Fruit fly (Drosophila melanogaster) whole organism, embryonic: ENCODE data around the gene CG42404.

Experiments used
- Atf3 ChIP-seq: fragments of 200-800 bp; sonication (Bioruptor generic); optimal IDR thresholded peaks from 3 replicates; lab custom pipeline; 2016; ENCODE audit warnings: missing biosample characterization, missing genetic modification characterization
- Bgb ChIP-seq: fragments of 200-800 bp; sonication (Bioruptor generic); IDR thresholded peaks from 2 replicates; pipeline ENCODE4 v1.3.6; 2022; ENCODE audit warnings: missing biosample characterization, missing genetic modification characterization; ENCODE audit not compliant: partially characterized antibody
- CG10321 ChIP-seq: fragments of 200-800 bp; sonication (Bioruptor generic); IDR thresholded peaks from 2 replicates; pipeline ENCODE4 v1.3.6; 2022; ENCODE audit warnings: missing biosample characterization, missing genetic modification characterization
- CG10366 ChIP-seq: fragments of 200-800 bp; sonication (Bioruptor generic); IDR thresholded peaks from 2 replicates; pipeline ENCODE4 v1.3.6; 2022; ENCODE audit warnings: missing biosample characterization, missing genetic modification characterization
- CG10462 ChIP-seq: fragments of 200-800 bp; sonication (Bioruptor generic); optimal IDR thresholded peaks from 2 replicates; lab custom pipeline; 2016; ENCODE audit warnings: missing biosample characterization, missing genetic modification characterization
- CG11085 ChIP-seq: fragments of 200-800 bp; sonication (Bioruptor generic); IDR thresholded peaks from 2 replicates; pipeline ENCODE4 v1.3.6; 2022; ENCODE audit warnings: missing biosample characterization, missing genetic modification characterization
- CG1233 ChIP-seq: fragments of 200-800 bp; sonication (Bioruptor generic); optimal IDR thresholded peaks from 4 replicates; lab custom pipeline; 2018; ENCODE audit warnings: missing biosample characterization, mild to moderate bottlenecking, missing genetic modification characterization
- CG12769 ChIP-seq: fragments of 200-800 bp; sonication (Bioruptor generic); optimal IDR thresholded peaks from 2 replicates; lab custom pipeline; 2019; ENCODE audit warnings: missing biosample characterization, mild to moderate bottlenecking, missing genetic modification characterization, moderate library complexity
- CG13624 ChIP-seq: fragments of 200-800 bp; sonication (Bioruptor generic); optimal IDR thresholded peaks from 2 replicates; lab custom pipeline; 2016; ENCODE audit warnings: missing biosample characterization, missing genetic modification characterization
- CG17328 ChIP-seq: fragments of 200-800 bp; sonication (Bioruptor generic); IDR thresholded peaks from 2 replicates; pipeline ENCODE4 v1.3.6; 2022; ENCODE audit warnings: missing biosample characterization, missing genetic modification characterization
- CG17385 ChIP-seq: fragments of 200-800 bp; sonication (Bioruptor generic); optimal IDR thresholded peaks from 3 replicates; lab custom pipeline; 2018; ENCODE audit warnings: missing biosample characterization, mild to moderate bottlenecking, missing genetic modification characterization
- CG2120 ChIP-seq: fragments of 200-800 bp; sonication (Bioruptor generic); optimal IDR thresholded peaks from 3 replicates; lab custom pipeline; 2016; ENCODE audit warnings: missing biosample characterization, missing genetic modification characterization
- CG2129 ChIP-seq: fragments of 200-800 bp; sonication (Bioruptor generic); IDR thresholded peaks from 2 replicates; pipeline ENCODE4 v1.3.6; 2022; ENCODE audit warnings: missing biosample characterization, missing genetic modification characterization; ENCODE audit not compliant: partially characterized antibody
- CG30020 ChIP-seq: fragments of 200-800 bp; optimal IDR thresholded peaks from 2 replicates; lab custom pipeline; 2019; ENCODE audit warnings: missing biosample characterization, mild to moderate bottlenecking, missing genetic modification characterization, moderate library complexity
- CG42726 ChIP-seq: fragments of 200-800 bp; sonication (Bioruptor generic); IDR thresholded peaks from 2 replicates; pipeline ENCODE4 v1.3.6; 2022; ENCODE audit warnings: missing biosample characterization, missing genetic modification characterization; ENCODE audit not compliant: partially characterized antibody
- CG43689 ChIP-seq: fragments of 200-800 bp; sonication (Bioruptor generic); IDR thresholded peaks from 2 replicates; pipeline ENCODE4 v1.3.6; 2022; ENCODE audit warnings: missing biosample characterization, missing genetic modification characterization
- CG4730 ChIP-seq: fragments of 200-800 bp; sonication (Bioruptor generic); IDR thresholded peaks from 2 replicates; pipeline ENCODE4 v1.3.6; 2022; ENCODE audit warnings: missing biosample characterization, missing genetic modification characterization
- CG7786 ChIP-seq: fragments of 200-800 bp; sonication (Bioruptor generic); optimal IDR thresholded peaks from 2 replicates; lab custom pipeline; 2016; ENCODE audit warnings: missing biosample characterization, missing genetic modification characterization
- CG8478 ChIP-seq: fragments of >200 bp; optimal IDR thresholded peaks from 2 replicates; lab custom pipeline; 2018
- CrebB ChIP-seq: fragments of 200-800 bp; sonication (Bioruptor generic); optimal IDR thresholded peaks from 3 replicates; lab custom pipeline; 2018; ENCODE audit warnings: missing biosample characterization, mild to moderate bottlenecking, missing genetic modification characterization
- Dad ChIP-seq: fragments of 200-800 bp; sonication (Bioruptor generic); optimal IDR thresholded peaks from 3 replicates; lab custom pipeline; 2016; ENCODE audit warnings: missing biosample characterization, missing genetic modification characterization
- E2f1 ChIP-seq: fragments of 200-800 bp; sonication (Bioruptor generic); IDR thresholded peaks from 2 replicates; pipeline ENCODE4 v1.3.6; 2022; ENCODE audit warnings: missing biosample characterization, missing genetic modification characterization
- HLH54F ChIP-seq: fragments of 200-800 bp; sonication (Bioruptor generic); optimal IDR thresholded peaks from 3 replicates; lab custom pipeline; 2016; ENCODE audit warnings: missing biosample characterization, missing genetic modification characterization
- Hmr ChIP-seq: fragments of 200-800 bp; sonication (Bioruptor generic); optimal IDR thresholded peaks from 3 replicates; lab custom pipeline; 2017; ENCODE audit warnings: mild to moderate bottlenecking, missing biosample characterization, missing genetic modification reagents, missing genetic modification characterization
- Kr ChIP-seq: fragments of 200-800 bp; sonication (Bioruptor generic); optimal IDR thresholded peaks from 2 replicates; lab custom pipeline; 2017; ENCODE audit warnings: missing biosample characterization, mild to moderate bottlenecking, missing genetic modification characterization
- Lpt ChIP-seq: fragments of >200 bp; optimal IDR thresholded peaks from 2 replicates; lab custom pipeline; 2018; ENCODE audit warnings: missing biosample characterization, missing genetic modification characterization
- Max ChIP-seq: fragments of 200-800 bp; sonication (Bioruptor generic); optimal IDR thresholded peaks from 2 replicates; lab custom pipeline; 2016; ENCODE audit warnings: missing biosample characterization, mild to moderate bottlenecking, missing genetic modification characterization
- Nf-YA ChIP-seq: fragments of 200-800 bp; sonication (Bioruptor generic); IDR thresholded peaks from 2 replicates; pipeline ENCODE4 v1.3.6; 2022; ENCODE audit warnings: missing biosample characterization, missing genetic modification characterization
- Nf-YC ChIP-seq: fragments of 200-800 bp; optimal IDR thresholded peaks from 3 replicates; lab custom pipeline; 2019; ENCODE audit warnings: missing biosample characterization, mild to moderate bottlenecking, missing genetic modification characterization, moderate library complexity
- NfI ChIP-seq: fragments of 200-800 bp; sonication (Bioruptor generic); optimal IDR thresholded peaks from 3 replicates; lab custom pipeline; 2018; ENCODE audit warnings: missing biosample characterization, mild to moderate bottlenecking, missing genetic modification characterization, moderate library complexity
- PHDP ChIP-seq: fragments of 200-800 bp; sonication (Bioruptor generic); optimal IDR thresholded peaks from 3 replicates; lab custom pipeline; 2018; ENCODE audit warnings: missing biosample characterization, mild to moderate bottlenecking, missing genetic modification characterization, moderate library complexity
- Pdp1 ChIP-seq, 2 experiments: fragments of 200-800 bp; sonication (Bioruptor generic); optimal IDR thresholded peaks; 3 replicates each; lab custom pipeline; 2016; ENCODE audit warnings: missing biosample characterization in 2 of 2, missing genetic modification characterization in 2 of 2, mild to moderate bottlenecking in 1 of 2, moderate library complexity in 1 of 2
- Poxn ChIP-seq: fragments of 200-800 bp; sonication (Bioruptor generic); IDR thresholded peaks from 2 replicates; pipeline ENCODE4 v1.3.6; 2022; ENCODE audit warnings: missing biosample characterization, missing genetic modification characterization
- Ssrp ChIP-seq: fragments of 200-800 bp; sonication (Bioruptor generic); optimal IDR thresholded peaks from 2 replicates; lab custom pipeline; 2018; ENCODE audit warnings: missing biosample characterization, mild to moderate bottlenecking, missing genetic modification characterization, moderate library complexity
- Usf ChIP-seq: fragments of 200-800 bp; sonication (Bioruptor generic); optimal IDR thresholded peaks from 2 replicates; lab custom pipeline; 2017; ENCODE audit warnings: missing genotype, missing biosample characterization, missing genetic modification characterization
- abd-A ChIP-seq: fragments of 200-800 bp; sonication (Bioruptor generic); optimal IDR thresholded peaks from 3 replicates; lab custom pipeline; 2019; ENCODE audit warnings: missing biosample characterization, mild to moderate bottlenecking, missing genetic modification characterization, moderate library complexity
- ara ChIP-seq: fragments of 200-800 bp; sonication (Bioruptor generic); IDR thresholded peaks from 2 replicates; pipeline ENCODE4 v1.3.6; 2022; ENCODE audit warnings: missing biosample characterization, missing genetic modification characterization
- ase ChIP-seq: fragments of 200-800 bp; sonication (Bioruptor generic); IDR thresholded peaks from 3 replicates; pipeline ENCODE4 v1.3.6; 2022; ENCODE audit warnings: missing biosample characterization, missing genetic modification characterization
- cato ChIP-seq: fragments of 200-800 bp; sonication (Bioruptor generic); optimal IDR thresholded peaks from 2 replicates; lab custom pipeline; 2016; ENCODE audit warnings: missing biosample characterization, missing genetic modification characterization, borderline replicate concordance
- chinmo ChIP-seq: fragments of 200-800 bp; sonication (Bioruptor generic); IDR thresholded peaks from 4 replicates; pipeline ENCODE4 v1.3.6; 2022; ENCODE audit warnings: missing biosample characterization, missing genetic modification characterization; ENCODE audit not compliant: partially characterized antibody
- chm ChIP-seq: fragments of 200-800 bp; sonication (Bioruptor generic); IDR thresholded peaks from 2 replicates; pipeline ENCODE4 v1.3.6; 2022; ENCODE audit warnings: missing biosample characterization, missing genetic modification characterization
- fru ChIP-seq: fragments of >200 bp; optimal IDR thresholded peaks from 2 replicates; lab custom pipeline; 2017
- gem ChIP-seq: fragments of 200-800 bp; sonication (Bioruptor generic); optimal IDR thresholded peaks from 2 replicates; lab custom pipeline; 2019; ENCODE audit warnings: missing biosample characterization, mild to moderate bottlenecking, missing genetic modification characterization, moderate library complexity
- ind ChIP-seq: fragments of 200-800 bp; sonication (Bioruptor generic); optimal IDR thresholded peaks from 3 replicates; lab custom pipeline; 2016; ENCODE audit warnings: missing biosample characterization, missing genetic modification characterization
- salm ChIP-seq: fragments of 200-800 bp; sonication (Bioruptor generic); optimal IDR thresholded peaks from 2 replicates; lab custom pipeline; 2018; ENCODE audit warnings: missing biosample characterization, mild to moderate bottlenecking, missing genetic modification characterization
- sc ChIP-seq, 3 experiments: fragments of >200 bp in 2 of 3; fragments of 200-800 bp in 1 of 3; sonication (Bioruptor generic) in 1 of 3; optimal IDR thresholded peaks; 2 replicates in 2 of 3; 3 replicates in 1 of 3; lab custom pipeline; 2017; ENCODE audit warnings: mild to moderate bottlenecking in 1 of 3, missing biosample characterization in 1 of 3, missing genetic modification characterization in 1 of 3, missing genetic modification reagents in 1 of 3
- sens ChIP-seq: fragments of 200-800 bp; sonication (Bioruptor generic); peaks from one replicate; lab custom pipeline; 2016; ENCODE audit warnings: missing biosample characterization, missing genetic modification characterization
- ssp ChIP-seq: fragments of 200-800 bp; sonication (Bioruptor generic); IDR thresholded peaks from 2 replicates; pipeline ENCODE4 v1.3.6; 2022; ENCODE audit warnings: missing biosample characterization, missing genetic modification characterization
- unc-4 ChIP-seq: fragments of 200-800 bp; sonication (Bioruptor generic); IDR thresholded peaks from 2 replicates; pipeline ENCODE4 v1.3.6; 2022; ENCODE audit warnings: missing biosample characterization, missing genetic modification characterization; ENCODE audit not compliant: partially characterized antibody
- vfl ChIP-seq: fragments of 200-800 bp; sonication (Bioruptor generic); optimal IDR thresholded peaks from 2 replicates; lab custom pipeline; 2016; ENCODE audit warnings: missing biosample characterization, missing genetic modification characterization
- wdn ChIP-seq: fragments of 200-800 bp; sonication (Bioruptor generic); IDR thresholded peaks from 2 replicates; pipeline ENCODE4 v1.3.6; 2022; ENCODE audit warnings: missing biosample characterization, missing genetic modification characterization

CG42404 gene

DNA sequence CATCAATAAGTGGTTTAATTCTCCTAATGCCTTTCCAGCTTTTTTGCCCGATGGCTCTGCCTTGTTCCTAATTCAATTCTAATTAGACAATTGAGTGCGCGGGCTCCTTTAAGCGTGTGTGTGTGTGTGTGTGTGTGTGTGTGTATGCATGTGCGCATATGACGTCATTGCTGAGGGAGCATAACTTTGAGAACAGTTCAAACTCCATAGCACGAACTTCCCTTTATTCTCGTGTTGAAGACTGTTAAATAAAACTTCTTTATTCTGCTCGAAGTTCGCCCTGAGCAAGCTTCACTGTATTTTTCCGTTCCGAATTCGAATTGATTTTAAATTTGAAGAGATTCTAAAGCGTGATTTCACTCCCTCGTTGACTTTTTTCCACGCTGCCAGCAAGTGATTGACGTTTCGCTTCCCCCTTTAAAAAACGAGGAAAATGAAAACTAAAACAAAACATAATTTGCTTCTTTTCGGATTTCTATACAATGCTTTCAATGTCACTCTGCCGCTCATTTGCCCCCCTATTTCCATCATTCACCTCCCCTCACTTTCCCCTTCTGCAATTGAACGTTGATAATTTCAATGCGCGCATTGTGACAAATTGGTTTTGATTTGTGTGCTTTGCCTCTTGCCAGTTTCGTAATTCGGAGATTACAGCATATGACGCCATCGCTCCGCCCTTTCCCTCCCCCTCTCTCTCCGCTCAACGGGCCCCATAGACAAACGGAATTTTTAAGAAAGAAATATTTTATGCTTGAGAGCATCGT lies 42.5 kb downstream of the CG42404 start (continued):
- no peak for TF ChIP-seq Lpt (GFP tag; lab: Kevin White, UChicago)
- no peak for TF ChIP-seq unc-4 (GFP tag; lab: Robert Waterston, UW)
- no peak for TF ChIP-seq Max (GFP tag; lab: Kevin White, UChicago)
- TF ChIP-seq CG10366 (GFP tag; lab: Robert Waterston, UW): no peak
- no peak for TF ChIP-seq CG4730 (GFP tag; lab: Robert Waterston, UW)
- no peak for TF ChIP-seq ase (GFP tag; lab: Robert Waterston, UW)
- TF ChIP-seq wdn: no peak
- TF ChIP-seq PHDP (tag; lab: Kevin White, UChicago): no peak
- TF ChIP-seq cato (GFP tag; lab: Kevin White, UChicago): no peak
- no peak for TF ChIP-seq ind (GFP tag; lab: Kevin White, UChicago)
- TF ChIP-seq Atf3 (GFP tag; lab: Kevin White, UChicago): peak; percentile 47
- TF ChIP-seq vfl: no peak
- no peak for TF ChIP-seq ara (GFP tag; lab: Robert Waterston, UW)
- TF ChIP-seq CrebB (tag; lab: Kevin White, UChicago): no peak
- TF ChIP-seq Pdp1 (GFP tag; optimal IDR thresholded peaks at IDR 0.05; lab: Kevin White, UChicago): peak in 1 of 2 experiments; percentile 96
- no peak for TF ChIP-seq CG42726 (GFP tag; lab: Robert Waterston, UW)
- TF ChIP-seq Hmr (GFP tag; lab: Kevin White, UChicago): peak; percentile 20
- TF ChIP-seq Nf-YC: no peak
- TF ChIP-seq HLH54F (GFP tag; lab: Kevin White, UChicago): peak; percentile 6
- TF ChIP-seq chm (GFP tag; lab: Robert Waterston, UW): no peak
- no peak for TF ChIP-seq Bgb (GFP tag; lab: Robert Waterston, UW)
- TF ChIP-seq Ssrp: no peak
- TF ChIP-seq CG43689 (GFP tag; lab: Robert Waterston, UW): no peak
- no peak for TF ChIP-seq CG10462 (GFP tag; lab: Kevin White, UChicago)
- no peak for TF ChIP-seq CG8478 (lab: Kevin White, UChicago)
- peak; percentile 74 for TF ChIP-seq sens (GFP tag; lab: Kevin White, UChicago)
- TF ChIP-seq gem (tag; lab: Kevin White, UChicago): peak; percentile 43
- no peak for TF ChIP-seq E2f1 (GFP tag; lab: Robert Waterston, UW)
- TF ChIP-seq CG1233: no peak
- no peak for TF ChIP-seq CG30020 (tag; lab: Kevin White, UChicago)
- no peak for TF ChIP-seq CG17328 (GFP tag; lab: Robert Waterston, UW)
- no peak for TF ChIP-seq Nf-YA (GFP tag; lab: Robert Waterston, UW)
- no peak for TF ChIP-seq fru (lab: Kevin White, UChicago)
- no peak for TF ChIP-seq sc (optimal IDR thresholded peaks at IDR 0.05; lab: Kevin White, UChicago)
- TF ChIP-seq sc (GFP tag; optimal IDR thresholded peaks at IDR 0.05; lab: Kevin White, UChicago): no peak
- TF ChIP-seq Usf (GFP tag; lab: Kevin White, UChicago): no peak
- no peak for TF ChIP-seq CG17385 (GFP tag; lab: Kevin White, UChicago)
- no peak for TF ChIP-seq Kr
- peak; percentile 61 for TF ChIP-seq CG2120 (GFP tag; lab: Kevin White, UChicago)
- no peak for TF ChIP-seq CG2129 (GFP tag; lab: Robert Waterston, UW)
- peak; percentile 35 for TF ChIP-seq CG7786 (GFP tag; lab: Kevin White, UChicago)
- TF ChIP-seq Poxn (GFP tag; lab: Robert Waterston, UW): no peak
- peak; percentile 16 for TF ChIP-seq CG13624 (GFP tag; lab: Kevin White, UChicago)
- no peak for TF ChIP-seq ssp
- no peak for TF ChIP-seq Dad (GFP tag; lab: Kevin White, UChicago)
- TF ChIP-seq NfI (GFP tag; lab: Kevin White, UChicago): peak; percentile 27
- TF ChIP-seq salm (tag; lab: Kevin White, UChicago): no peak
- no peak for TF ChIP-seq chinmo
- TF ChIP-seq abd-A (tag; lab: Kevin White, UChicago): peak; percentile 30
- TF ChIP-seq CG12769: no peak
- TF ChIP-seq CG11085 (GFP tag; lab: Robert Waterston, UW): no peak
- no peak for TF ChIP-seq CG10321 (GFP tag; lab: Robert Waterston, UW)
